Fruit fly (Drosophila melanogaster) whole organism, wandering third instar larva: ENCODE measurements around the gene TBC1D23.
A peak's percentile ranks its signal among the peaks of the same experiment; 100 is the strongest.

Experiments used
- Abd-B ChIP-seq: fragments of >200 bp; optimal IDR thresholded peaks from 2 replicates; lab custom pipeline; 2017; ENCODE audit warnings: missing biosample characterization, missing genetic modification characterization
- CG32264 ChIP-seq: fragments of 200-800 bp; sonication (Bioruptor generic); optimal IDR thresholded peaks from 2 replicates; lab custom pipeline; 2016; ENCODE audit warnings: missing biosample characterization, missing genetic modification characterization
- CG9705 ChIP-seq: fragments of 200-800 bp; sonication (Bioruptor generic); optimal IDR thresholded peaks from 2 replicates; lab custom pipeline; 2018; ENCODE audit warnings: missing biosample characterization, mild to moderate bottlenecking, missing genetic modification characterization
- CrebA ChIP-seq: fragments of 200-800 bp; sonication (Bioruptor generic); optimal IDR thresholded peaks from 2 replicates; lab custom pipeline; 2016; ENCODE audit warnings: missing biosample characterization, mild to moderate bottlenecking, missing genetic modification characterization, borderline replicate concordance
- Dfd ChIP-seq: fragments of >200 bp; optimal IDR thresholded peaks from 2 replicates; lab custom pipeline; 2017; ENCODE audit warnings: missing biosample characterization, missing genetic modification characterization
- Dif ChIP-seq: fragments of 200-275, 200-300 bp; sonication (Bioruptor generic); optimal IDR thresholded peaks from 2 replicates; lab custom pipeline; 2018; ENCODE audit warnings: missing biosample characterization, missing genetic modification characterization; ENCODE audit not compliant: partially characterized antibody
- GATAd ChIP-seq: sonication (Bioruptor generic); optimal IDR thresholded peaks from 2 replicates; lab custom pipeline; 2016; ENCODE audit warnings: missing biosample characterization, missing genetic modification characterization
- HLH106 ChIP-seq: fragments of 200-800 bp; optimal IDR thresholded peaks from 3 replicates; lab custom pipeline; 2019; ENCODE audit warnings: missing biosample characterization, mild to moderate bottlenecking, missing genetic modification characterization, moderate library complexity
- Hnf4 ChIP-seq: fragments of 200-800 bp; sonication (Bioruptor generic); optimal IDR thresholded peaks from 2 replicates; lab custom pipeline; 2016; ENCODE audit warnings: missing biosample characterization, mild to moderate bottlenecking, missing genetic modification characterization
- Hr78 ChIP-seq: fragments of >200 bp; optimal IDR thresholded peaks from 2 replicates; lab custom pipeline; 2017; ENCODE audit warnings: missing biosample characterization, missing genetic modification characterization
- Hr83 ChIP-seq: fragments of 200-300 bp; sonication (Bioruptor generic); optimal IDR thresholded peaks from 2 replicates; lab custom pipeline; 2016; ENCODE audit warnings: missing biosample characterization, mild to moderate bottlenecking, missing genetic modification characterization, moderate library complexity; ENCODE audit not compliant: poor library complexity, severe bottlenecking
- Jra ChIP-seq: sonication (Bioruptor generic); optimal IDR thresholded peaks from 2 replicates; lab custom pipeline; 2016; ENCODE audit warnings: missing biosample characterization, missing genetic modification characterization
- Mio ChIP-seq: sonication (Bioruptor generic); optimal IDR thresholded peaks from 2 replicates; lab custom pipeline; 2016; ENCODE audit warnings: missing biosample characterization, missing genetic modification characterization
- Myc ChIP-seq: fragments of >200 bp; optimal IDR thresholded peaks from 2 replicates; lab custom pipeline; 2017
- N ChIP-seq: fragments of >200 bp; optimal IDR thresholded peaks from 2 replicates; lab custom pipeline; 2018; ENCODE audit warnings: missing biosample characterization, missing external identifiers, missing genetic modification characterization
- OdsH ChIP-seq: fragments of 200-800 bp; sonication (Bioruptor generic); optimal IDR thresholded peaks from 2 replicates; lab custom pipeline; 2016; ENCODE audit warnings: missing biosample characterization, mild to moderate bottlenecking, missing genetic modification characterization
- Rel ChIP-seq, 2 experiments: fragments of 200-800 bp; sonication (Bioruptor generic) in 1 of 2; optimal IDR thresholded peaks; 2 replicates in 1 of 2; 3 replicates in 1 of 2; lab custom pipeline; 2016 to 2019; ENCODE audit warnings: mild to moderate bottlenecking in 2 of 2, missing biosample characterization in 2 of 2, missing genetic modification characterization in 2 of 2, moderate library complexity in 1 of 2
- Sp1 ChIP-seq: fragments of 200-800 bp; sonication (Bioruptor generic); optimal IDR thresholded peaks from 3 replicates; lab custom pipeline; 2019; ENCODE audit warnings: missing biosample characterization, mild to moderate bottlenecking, missing genetic modification characterization, moderate library complexity
- Vsx2 ChIP-seq: fragments of 200-300, 225-300 bp; sonication (Bioruptor generic); optimal IDR thresholded peaks from 2 replicates; lab custom pipeline; 2018; ENCODE audit warnings: missing biosample characterization, missing genetic modification characterization; ENCODE audit not compliant: partially characterized antibody
- br ChIP-seq: fragments of 200-800 bp; sonication (Bioruptor generic); optimal IDR thresholded peaks from 2 replicates; lab custom pipeline; 2016; ENCODE audit warnings: missing biosample characterization, missing genetic modification characterization
- brk ChIP-seq: fragments of 200-800 bp; sonication (Bioruptor generic); optimal IDR thresholded peaks from 2 replicates; lab custom pipeline; 2016; ENCODE audit warnings: missing biosample characterization, mild to moderate bottlenecking, missing genetic modification characterization
- dl ChIP-seq, 2 experiments: fragments of 175-275, 200-275 bp in 1 of 2; fragments of 200-275 bp in 1 of 2; sonication (Bioruptor generic); optimal IDR thresholded peaks; lab custom pipeline; 2018; ENCODE audit warnings: mild to moderate bottlenecking in 2 of 2, missing biosample characterization in 2 of 2, missing genetic modification characterization in 2 of 2, moderate library complexity in 2 of 2; ENCODE audit not compliant: partially characterized antibody in 2 of 2, insufficient read depth in 1 of 2
- dmrt93B ChIP-seq: fragments of 200-800 bp; sonication (Bioruptor generic); optimal IDR thresholded peaks from 2 replicates; lab custom pipeline; 2018; ENCODE audit warnings: missing biosample characterization, mild to moderate bottlenecking, missing genetic modification characterization
- dsf ChIP-seq: sonication (Bioruptor generic); optimal IDR thresholded peaks from 2 replicates; lab custom pipeline; 2016; ENCODE audit warnings: missing biosample characterization, missing genetic modification characterization, borderline replicate concordance
- ey ChIP-seq: fragments of 200-800 bp; sonication (Bioruptor generic); optimal IDR thresholded peaks from 2 replicates; lab custom pipeline; 2016; ENCODE audit warnings: missing biosample characterization, missing genetic modification characterization
- foxo ChIP-seq, 2 experiments: fragments of 200-800 bp; sonication (Bioruptor generic); optimal IDR thresholded peaks; 2 replicates in 1 of 2; 3 replicates in 1 of 2; lab custom pipeline; 2016 to 2017; ENCODE audit warnings: missing biosample characterization in 2 of 2, missing genetic modification characterization in 2 of 2
- fru ChIP-seq: fragments of 200-800 bp; sonication (Bioruptor generic); optimal IDR thresholded peaks from 3 replicates; lab custom pipeline; 2016; ENCODE audit warnings: missing biosample characterization, mild to moderate bottlenecking, missing genetic modification characterization
- h ChIP-seq: fragments of 200-800 bp; sonication (Bioruptor generic); optimal IDR thresholded peaks from 3 replicates; lab custom pipeline; 2016; ENCODE audit warnings: missing biosample characterization, mild to moderate bottlenecking, missing genetic modification characterization
- jim ChIP-seq: fragments of 175-275, 200-325 bp; sonication (Bioruptor generic); optimal IDR thresholded peaks from 2 replicates; lab custom pipeline; 2016; ENCODE audit warnings: missing biosample characterization, mild to moderate bottlenecking, missing genetic modification characterization
- lola ChIP-seq: fragments of >200 bp; optimal IDR thresholded peaks from 2 replicates; lab custom pipeline; 2017; ENCODE audit warnings: missing biosample characterization, missing genetic modification characterization
- pan ChIP-seq: fragments of >200 bp; optimal IDR thresholded peaks from 2 replicates; lab custom pipeline; 2017
- psq ChIP-seq: fragments of 200-800 bp; sonication (Bioruptor generic); optimal IDR thresholded peaks from 3 replicates; lab custom pipeline; 2017; ENCODE audit warnings: missing biosample characterization, mild to moderate bottlenecking, missing genetic modification characterization, moderate library complexity
- rgr ChIP-seq: fragments of 200-800 bp; sonication (Bioruptor generic); optimal IDR thresholded peaks from 3 replicates; lab custom pipeline; 2016; ENCODE audit warnings: missing biosample characterization, mild to moderate bottlenecking, missing genetic modification characterization
- sage ChIP-seq: fragments of 200-800 bp; sonication (Bioruptor generic); optimal IDR thresholded peaks from 2 replicates; lab custom pipeline; 2016; ENCODE audit warnings: missing biosample characterization, mild to moderate bottlenecking, missing genetic modification characterization
- sv ChIP-seq: fragments of 200-800 bp; sonication (Bioruptor generic); optimal IDR thresholded peaks from 3 replicates; lab custom pipeline; 2016; ENCODE audit warnings: missing biosample characterization, missing genetic modification characterization
- tai ChIP-seq: sonication (Bioruptor generic); optimal IDR thresholded peaks from 2 replicates; lab custom pipeline; 2016; ENCODE audit warnings: missing biosample characterization, missing genetic modification characterization
- usp ChIP-seq: fragments of >200 bp; optimal IDR thresholded peaks from 2 replicates; lab custom pipeline; 2017; ENCODE audit warnings: missing biosample characterization, missing genetic modification characterization
- woc ChIP-seq: sonication (Bioruptor generic); optimal IDR thresholded peaks from 2 replicates; lab custom pipeline; 2016; ENCODE audit warnings: missing biosample characterization, mild to moderate bottlenecking, missing genetic modification characterization

Gene TBC1D23

DNA sequence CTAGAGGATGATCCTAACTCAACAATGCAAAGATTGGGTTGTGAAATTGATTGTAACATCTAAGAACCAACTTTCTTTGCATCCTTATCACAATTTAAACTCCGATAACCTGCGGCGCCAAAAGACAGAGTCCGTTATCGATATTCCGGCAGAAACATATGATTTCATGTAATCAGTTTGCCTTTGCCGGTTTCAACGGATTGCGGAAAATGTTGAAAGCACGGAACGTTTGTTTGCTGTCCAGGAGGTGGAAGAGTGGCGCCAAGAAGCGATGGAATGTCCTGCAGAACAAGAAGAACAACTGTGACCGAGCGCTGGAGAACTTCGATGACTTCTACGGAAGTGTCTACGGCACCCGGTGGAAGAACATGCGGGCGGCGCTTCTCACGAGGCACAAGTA, 18.5 kb downstream of the TBC1D23 start:
- no peak for TF ChIP-seq Myc (lab: Kevin White, UChicago)
- TF ChIP-seq Dif (GFP tag; lab: Kevin White, UChicago), result no peak
- no peak for TF ChIP-seq N (GFP tag; lab: Kevin White, UChicago)
- TF ChIP-seq psq, result no peak
- TF ChIP-seq sage (GFP tag; lab: Kevin White, UChicago), result no peak
- TF ChIP-seq CG32264, result no peak
- TF ChIP-seq Jra (GFP tag; lab: Kevin White, UChicago), result no peak
- TF ChIP-seq Dfd (GFP tag; lab: Kevin White, UChicago), result no peak

DNA sequence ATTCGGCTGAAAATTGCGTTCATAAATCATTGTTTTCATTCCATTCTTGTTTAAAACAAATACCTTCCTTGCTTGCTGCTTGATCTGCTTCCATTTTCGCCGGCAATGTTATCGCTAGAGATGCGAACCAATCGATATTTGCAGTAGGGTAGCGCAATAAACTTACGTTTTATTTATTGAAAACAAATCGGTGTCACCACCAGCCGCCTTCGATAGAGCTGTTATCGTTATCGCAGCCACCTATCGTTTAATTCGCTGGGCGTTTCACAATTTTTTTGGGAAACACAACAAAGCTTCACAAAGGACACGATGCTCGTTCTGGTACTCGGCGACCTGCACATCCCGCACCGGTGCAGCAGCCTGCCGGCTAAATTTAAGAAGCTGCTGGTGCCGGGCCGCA, 21.4 kb downstream of the TBC1D23 start, which contains the start of the genes Tfb4 and Vps29:
Gene Tfb4 (minus strand): TSS at position 124 of the 400 bp plus-strand sequence.
Gene Vps29 (plus strand): TSS at position 213 of the 400 bp plus-strand sequence.
- TF ChIP-seq br (GFP tag; lab: Kevin White, UChicago), result peak; percentile 74
- TF ChIP-seq Mio, result no peak
- no peak for TF ChIP-seq fru
- TF ChIP-seq CG9705, result no peak
- no peak for TF ChIP-seq brk (GFP tag; lab: Kevin White, UChicago)
- peak; percentile 97 for TF ChIP-seq Hr83
- TF ChIP-seq sage (GFP tag; lab: Kevin White, UChicago), result no peak
- peak; percentile 10 for TF ChIP-seq GATAd (GFP tag; lab: Kevin White, UChicago)
- TF ChIP-seq Abd-B, result no peak
- no peak for TF ChIP-seq jim (GFP tag; lab: Kevin White, UChicago)
- TF ChIP-seq OdsH (GFP tag; lab: Kevin White, UChicago), result peak; percentile 61
- TF ChIP-seq Dif (GFP tag; lab: Kevin White, UChicago), result no peak
- no peak for TF ChIP-seq lola (GFP tag; lab: Kevin White, UChicago)
- peak; percentile 40 for TF ChIP-seq HLH106 (tag; lab: Kevin White, UChicago)
- no peak for TF ChIP-seq usp (GFP tag; lab: Kevin White, UChicago)
- no peak for TF ChIP-seq Hnf4 (GFP tag; lab: Kevin White, UChicago)
- no peak for TF ChIP-seq Vsx2 (GFP tag; lab: Kevin White, UChicago)
- TF ChIP-seq Sp1, result no peak
- peak; percentile 77 for TF ChIP-seq h (GFP tag; lab: Kevin White, UChicago)
- TF ChIP-seq dmrt93B (GFP tag; lab: Kevin White, UChicago), result no peak
- peak; percentile 1 for TF ChIP-seq CG32264
- peak; percentile 43 for TF ChIP-seq psq
- peak; percentile 67 for TF ChIP-seq ey (GFP tag; lab: Kevin White, UChicago)
- no peak for TF ChIP-seq Hr78 (GFP tag; lab: Kevin White, UChicago)
- TF ChIP-seq Rel (GFP tag; optimal IDR thresholded peaks at IDR 0.05; lab: Kevin White, UChicago), result no peak
- peak; percentile 59 for TF ChIP-seq Rel (tag; optimal IDR thresholded peaks at IDR 0.05; lab: Kevin White, UChicago)
- TF ChIP-seq woc (GFP tag; lab: Kevin White, UChicago), result no peak
- TF ChIP-seq CrebA (GFP tag; lab: Kevin White, UChicago), result no peak
- TF ChIP-seq Myc (lab: Kevin White, UChicago), result no peak
- no peak for TF ChIP-seq rgr (GFP tag; lab: Kevin White, UChicago)
- peak; percentile 7 for TF ChIP-seq sv (GFP tag; lab: Kevin White, UChicago)
- TF ChIP-seq Dfd (GFP tag; lab: Kevin White, UChicago), result no peak
- no peak for TF ChIP-seq dl (GFP tag; optimal IDR thresholded peaks at IDR 0.05; lab: Kevin White, UChicago; ENCODE audit: insufficient read depth in 1 of 2, partially characterized antibody in 2 of 2)
- peak in 1 of 2 experiments; percentile 83 for TF ChIP-seq foxo (GFP tag; optimal IDR thresholded peaks at IDR 0.05; lab: Kevin White, UChicago)
- no peak for TF ChIP-seq Jra (GFP tag; lab: Kevin White, UChicago)
- no peak for TF ChIP-seq pan
- TF ChIP-seq tai (GFP tag; lab: Kevin White, UChicago), result no peak
- TF ChIP-seq dsf (GFP tag; lab: Kevin White, UChicago), result no peak
- no peak for TF ChIP-seq N (GFP tag; lab: Kevin White, UChicago)
- TF ChIP-seq, all 38 proteins: peak for 12
